Fruit fly (Drosophila melanogaster) whole organism, embryonic: ENCODE data around the gene Sptz.
A peak's percentile ranks its signal among the peaks of the same experiment; 100 is the strongest.

ENCODE experiments used
- Atf-2 ChIP-seq: fragments of 200-800 bp; sonication (Bioruptor generic); optimal IDR thresholded peaks from 2 replicates; lab custom pipeline; 2016; ENCODE audit warnings: missing biosample characterization, missing genetic modification characterization
- BtbVII ChIP-seq: fragments of 200-800 bp; sonication (Bioruptor generic); optimal IDR thresholded peaks from 3 replicates; lab custom pipeline; 2017; ENCODE audit warnings: missing biosample characterization, mild to moderate bottlenecking, missing genetic modification characterization
- Bteb2 ChIP-seq: fragments of 200-800 bp; sonication (Bioruptor generic); optimal IDR thresholded peaks from 2 replicates; lab custom pipeline; 2016; ENCODE audit warnings: missing biosample characterization, missing genetic modification characterization
- CG10366 ChIP-seq: fragments of 200-800 bp; sonication (Bioruptor generic); IDR thresholded peaks from 2 replicates; pipeline ENCODE4 v1.3.6; 2022; ENCODE audit warnings: missing biosample characterization, missing genetic modification characterization
- CG11398 ChIP-seq: fragments of 200-800 bp; sonication (Bioruptor generic); optimal IDR thresholded peaks from 2 replicates; lab custom pipeline; 2016; ENCODE audit warnings: missing biosample characterization, missing genetic modification characterization
- CG11695 ChIP-seq: fragments of 200-800 bp; sonication (Bioruptor generic); IDR thresholded peaks from 3 replicates; pipeline ENCODE4 v1.3.6; 2022; ENCODE audit warnings: missing biosample characterization, missing genetic modification characterization
- CG12236 ChIP-seq: fragments of 200-800 bp; sonication (Bioruptor generic); optimal IDR thresholded peaks from 2 replicates; lab custom pipeline; 2016; ENCODE audit warnings: missing biosample characterization, missing genetic modification characterization
- CG13775 ChIP-seq: fragments of 200-800 bp; sonication (Bioruptor generic); optimal IDR thresholded peaks from 3 replicates; lab custom pipeline; 2017; ENCODE audit warnings: missing biosample characterization, mild to moderate bottlenecking, missing genetic modification characterization
- CG15514 ChIP-seq: fragments of 200-800 bp; sonication (Bioruptor generic); optimal IDR thresholded peaks from 3 replicates; lab custom pipeline; 2017; ENCODE audit warnings: missing biosample characterization, missing genetic modification characterization, mild to moderate bottlenecking, moderate library complexity, missing genetic modification reagents
- CG2120 ChIP-seq: fragments of 200-800 bp; sonication (Bioruptor generic); optimal IDR thresholded peaks from 3 replicates; lab custom pipeline; 2016; ENCODE audit warnings: missing biosample characterization, missing genetic modification characterization
- CG31441 ChIP-seq: fragments of 200-800 bp; sonication (Bioruptor generic); IDR thresholded peaks from 2 replicates; pipeline ENCODE4 v1.3.6; 2022; ENCODE audit warnings: missing biosample characterization, missing genetic modification characterization
- CG4328 ChIP-seq: fragments of 200-800 bp; sonication (Bioruptor generic); optimal IDR thresholded peaks from 3 replicates; lab custom pipeline; 2017; ENCODE audit warnings: missing biosample characterization, missing genetic modification reagents, missing genetic modification characterization
- CG6683 ChIP-seq: fragments of 200-800 bp; sonication (Bioruptor generic); optimal IDR thresholded peaks from 2 replicates; lab custom pipeline; 2017; ENCODE audit warnings: missing biosample characterization, mild to moderate bottlenecking, missing genetic modification characterization, missing genetic modification reagents
- CG7839 ChIP-seq: fragments of 200-800 bp; sonication (Bioruptor generic); optimal IDR thresholded peaks from 3 replicates; lab custom pipeline; 2018; ENCODE audit warnings: missing biosample characterization, mild to moderate bottlenecking, missing genetic modification characterization, moderate library complexity
- CG8281 ChIP-seq: fragments of 200-800 bp; sonication (Bioruptor generic); optimal IDR thresholded peaks from 2 replicates; lab custom pipeline; 2018; ENCODE audit warnings: missing biosample characterization, mild to moderate bottlenecking, missing genetic modification characterization, moderate library complexity
- CG9215 ChIP-seq: fragments of 200-800 bp; sonication (Bioruptor generic); IDR thresholded peaks from 2 replicates; pipeline ENCODE4 v1.3.6; 2022; ENCODE audit warnings: missing biosample characterization, missing genetic modification characterization
- CG9609 ChIP-seq: fragments of 200-800 bp; sonication (Bioruptor generic); optimal IDR thresholded peaks from 3 replicates; lab custom pipeline; 2016; ENCODE audit warnings: missing biosample characterization, missing genetic modification characterization
- Doc2 ChIP-seq: fragments of 200-800 bp; sonication (Bioruptor generic); IDR thresholded peaks from 2 replicates; pipeline ENCODE4 v1.3.6; 2022; ENCODE audit warnings: missing biosample characterization, missing genetic modification characterization
- Drgx ChIP-seq: fragments of 200-800 bp; sonication (Bioruptor generic); IDR thresholded peaks from 2 replicates; pipeline ENCODE4 v1.3.6; 2022; ENCODE audit warnings: missing biosample characterization, missing genetic modification characterization
- Fer1 ChIP-seq: fragments of 200-800 bp; sonication (Bioruptor generic); optimal IDR thresholded peaks from 2 replicates; lab custom pipeline; 2017; ENCODE audit warnings: missing biosample characterization, mild to moderate bottlenecking, missing genetic modification characterization
- GATAe ChIP-seq: fragments of 200-800 bp; sonication (Bioruptor generic); conservative IDR thresholded peaks from 2 replicates; pipeline ENCODE4 v1.3.6; 2022; ENCODE audit warnings: missing biosample characterization, missing genetic modification characterization
- HmgZ ChIP-seq: fragments of 200-800 bp; sonication (Bioruptor generic); optimal IDR thresholded peaks from 2 replicates; lab custom pipeline; 2018; ENCODE audit warnings: missing biosample characterization, mild to moderate bottlenecking, missing genetic modification characterization
- Hmr ChIP-seq: fragments of 200-800 bp; sonication (Bioruptor generic); optimal IDR thresholded peaks from 3 replicates; lab custom pipeline; 2017; ENCODE audit warnings: mild to moderate bottlenecking, missing biosample characterization, missing genetic modification reagents, missing genetic modification characterization
- Hr3 ChIP-seq: fragments of 200-800 bp; sonication (Bioruptor generic); optimal IDR thresholded peaks from 3 replicates; lab custom pipeline; 2016; ENCODE audit warnings: missing biosample characterization, missing genetic modification characterization
- Hsf ChIP-seq: fragments of 200-800 bp; sonication (Bioruptor generic); optimal IDR thresholded peaks from 3 replicates; lab custom pipeline; 2016; ENCODE audit warnings: missing biosample characterization, missing genetic modification characterization
- Lpt ChIP-seq: fragments of >200 bp; optimal IDR thresholded peaks from 2 replicates; lab custom pipeline; 2018; ENCODE audit warnings: missing biosample characterization, missing genetic modification characterization
- MBD-R2 ChIP-seq: fragments of 200-800 bp; sonication (Bioruptor generic); IDR thresholded peaks from 2 replicates; pipeline ENCODE4 v1.3.6; 2022; ENCODE audit warnings: missing biosample characterization, missing genetic modification characterization
- Med ChIP-seq: fragments of 200-800 bp; sonication (Bioruptor generic); peaks from one replicate; lab custom pipeline; 2016; ENCODE audit warnings: missing biosample characterization, missing genetic modification characterization, mild to moderate bottlenecking, inconsistent platforms, moderate library complexity
- Meics ChIP-seq: fragments of 200-800 bp; sonication (Bioruptor generic); optimal IDR thresholded peaks from 2 replicates; lab custom pipeline; 2017; ENCODE audit warnings: missing biosample characterization, mild to moderate bottlenecking, missing genetic modification characterization
- NK7.1 ChIP-seq: fragments of 200-800 bp; sonication (Bioruptor generic); optimal IDR thresholded peaks from 3 replicates; lab custom pipeline; 2016; ENCODE audit warnings: missing biosample characterization, missing genetic modification characterization
- PHDP ChIP-seq: fragments of 200-800 bp; sonication (Bioruptor generic); optimal IDR thresholded peaks from 3 replicates; lab custom pipeline; 2018; ENCODE audit warnings: missing biosample characterization, mild to moderate bottlenecking, missing genetic modification characterization, moderate library complexity
- Rfx ChIP-seq: fragments of 200-800 bp; sonication (Bioruptor generic); IDR thresholded peaks from 2 replicates; pipeline ENCODE4 v1.3.6; 2022; ENCODE audit warnings: missing biosample characterization, missing genetic modification characterization
- Spps ChIP-seq: fragments of 200-800 bp; sonication (Bioruptor generic); optimal IDR thresholded peaks from 2 replicates; lab custom pipeline; 2018; ENCODE audit warnings: missing biosample characterization, mild to moderate bottlenecking, missing genetic modification characterization
- Sry-δ ChIP-seq: fragments of 200-800 bp; sonication (Bioruptor generic); optimal IDR thresholded peaks from 2 replicates; lab custom pipeline; 2016; ENCODE audit warnings: missing biosample characterization, missing genetic modification characterization
- abd-A ChIP-seq: fragments of 200-800 bp; sonication (Bioruptor generic); optimal IDR thresholded peaks from 3 replicates; lab custom pipeline; 2019; ENCODE audit warnings: missing biosample characterization, mild to moderate bottlenecking, missing genetic modification characterization, moderate library complexity
- caup ChIP-seq: fragments of 200-800 bp; sonication (Bioruptor generic); optimal IDR thresholded peaks from 3 replicates; lab custom pipeline; 2017; ENCODE audit warnings: missing biosample characterization, mild to moderate bottlenecking, missing genetic modification characterization, moderate library complexity; ENCODE audit not compliant: severe bottlenecking
- dpn ChIP-seq, 2 experiments: fragments of 200-800 bp; sonication (Bioruptor generic); optimal IDR thresholded peaks; 3 replicates each; lab custom pipeline; 2016; ENCODE audit warnings: missing biosample characterization in 2 of 2, missing genetic modification characterization in 2 of 2
- eyg ChIP-seq: fragments of 200-800 bp; sonication (Bioruptor generic); optimal IDR thresholded peaks from 3 replicates; lab custom pipeline; 2016; ENCODE audit warnings: missing biosample characterization, missing genetic modification characterization
- grau ChIP-seq: fragments of 200-800 bp; optimal IDR thresholded peaks from 3 replicates; lab custom pipeline; 2019; ENCODE audit warnings: missing biosample characterization, mild to moderate bottlenecking, missing genetic modification characterization, moderate library complexity
- gsb-n ChIP-seq: fragments of 200-800 bp; sonication (Bioruptor generic); optimal IDR thresholded peaks from 3 replicates; lab custom pipeline; 2018; ENCODE audit warnings: missing biosample characterization, mild to moderate bottlenecking, missing genetic modification characterization
- klu ChIP-seq: fragments of 200-800 bp; sonication (Bioruptor generic); IDR thresholded peaks from 2 replicates; pipeline ENCODE4 v1.3.6; 2022; ENCODE audit warnings: missing biosample characterization, missing genetic modification characterization
- lab ChIP-seq: fragments of 200-800 bp; sonication (Bioruptor generic); optimal IDR thresholded peaks from 3 replicates; lab custom pipeline; 2017; ENCODE audit warnings: missing biosample characterization, missing genetic modification characterization, mild to moderate bottlenecking, moderate library complexity, missing genetic modification reagents
- oc ChIP-seq: fragments of 200-800 bp; sonication (Bioruptor generic); optimal IDR thresholded peaks from 2 replicates; lab custom pipeline; 2018; ENCODE audit warnings: missing biosample characterization, mild to moderate bottlenecking, missing genetic modification characterization, moderate library complexity
- pho ChIP-seq: fragments of 200-800 bp; sonication (Bioruptor generic); optimal IDR thresholded peaks from 2 replicates; lab custom pipeline; 2016; ENCODE audit warnings: missing biosample characterization, missing genetic modification characterization
- seq ChIP-seq: fragments of 200-800 bp; sonication (Bioruptor generic); IDR thresholded peaks from 2 replicates; pipeline ENCODE4 v1.3.6; 2022; ENCODE audit warnings: missing biosample characterization, missing genetic modification characterization
- tin ChIP-seq: fragments of 200-800 bp; sonication (Bioruptor generic); optimal IDR thresholded peaks from 3 replicates; lab custom pipeline; 2016; ENCODE audit warnings: missing biosample characterization, missing genetic modification characterization
- unc-4 ChIP-seq: fragments of 200-800 bp; sonication (Bioruptor generic); IDR thresholded peaks from 2 replicates; pipeline ENCODE4 v1.3.6; 2022; ENCODE audit warnings: missing biosample characterization, missing genetic modification characterization; ENCODE audit not compliant: partially characterized antibody

Sptz gene

DNA sequence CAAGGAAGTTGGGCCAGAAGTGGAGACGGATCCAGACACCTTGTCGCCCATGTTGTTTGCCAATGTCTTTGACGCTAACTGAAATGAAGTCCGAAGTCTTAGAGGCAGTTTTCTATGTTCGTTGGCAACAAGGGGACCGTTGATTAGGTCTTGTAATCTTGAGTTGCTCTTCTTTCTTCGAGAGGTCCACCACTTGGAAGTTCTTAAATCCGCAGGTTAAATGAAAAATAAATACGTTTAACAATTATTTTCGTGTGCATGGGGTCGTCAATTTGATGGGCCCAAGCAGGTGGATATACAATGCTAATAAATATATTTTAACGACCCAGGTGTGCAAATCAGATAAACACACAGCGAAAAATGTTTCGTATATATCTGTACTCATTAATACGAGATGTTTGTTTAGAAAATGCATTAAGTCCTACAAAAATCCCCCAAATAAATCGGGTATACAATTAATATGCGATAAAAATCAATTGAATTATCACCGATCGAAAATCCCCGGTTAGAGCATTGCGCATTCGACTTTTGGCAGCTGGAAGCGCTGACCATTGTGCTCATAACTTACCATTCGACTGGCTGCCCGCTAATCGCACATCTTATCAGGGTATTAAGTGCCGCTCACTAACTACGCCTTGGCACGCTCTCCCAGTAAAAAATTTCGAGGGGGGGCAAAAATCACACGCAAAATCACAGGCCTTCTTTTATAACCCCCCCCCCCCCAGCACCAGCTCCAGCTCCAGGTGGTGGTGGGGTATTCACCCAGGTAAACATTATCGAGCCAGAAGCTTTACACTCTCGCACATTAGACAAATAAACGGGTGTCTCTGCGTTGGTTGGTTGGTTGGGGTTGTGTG lies 38.8 kb downstream of the Sptz start, which contains the start of gene PGRP-LB (continued):
- no peak for TF ChIP-seq gsb-n (tag; lab: Kevin White, UChicago)
- peak; percentile 30 for TF ChIP-seq CG9609 (GFP tag; lab: Kevin White, UChicago)
- TF ChIP-seq Atf-2 (GFP tag; lab: Kevin White, UChicago), result no peak
- TF ChIP-seq Hsf (GFP tag; lab: Kevin White, UChicago), result no peak
- no peak for TF ChIP-seq CG9215 (GFP tag; lab: Robert Waterston, UW)
- TF ChIP-seq CG10366 (GFP tag; lab: Robert Waterston, UW), result 0 out of 2 replicates have a peak, but pooled peaks have one; percentile 10
- no peak for TF ChIP-seq Lpt (GFP tag; lab: Kevin White, UChicago)
- no peak for TF ChIP-seq unc-4

DNA sequence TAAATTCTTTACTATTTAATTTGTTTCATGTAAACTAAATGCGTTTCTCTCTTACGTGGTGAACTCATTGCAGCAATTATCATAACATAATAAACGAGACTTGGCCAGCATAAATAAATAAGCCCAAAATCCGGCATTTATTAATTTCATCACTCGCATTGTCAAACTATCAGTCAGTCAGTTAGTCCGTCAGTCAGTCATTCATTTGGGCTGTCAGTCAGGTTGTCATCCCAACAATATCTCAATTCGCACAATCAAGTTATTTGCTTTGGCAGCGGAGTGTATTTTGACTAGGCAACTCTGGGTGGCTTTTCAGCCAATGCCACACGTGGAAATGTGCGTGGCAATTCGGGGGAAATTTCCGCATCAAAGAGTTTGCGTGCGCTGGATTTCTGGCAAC lies 45.9 kb downstream of the Sptz start:
- TF ChIP-seq CG11695 (GFP tag; lab: Robert Waterston, UW) (no peak), Sry-δ (GFP tag; lab: Kevin White, UChicago) (no peak), Doc2 (GFP tag; lab: Robert Waterston, UW) (no peak), dpn (GFP tag; optimal IDR thresholded peaks at IDR 0.05; lab: Kevin White, UChicago) (no peak), PHDP (tag; lab: Kevin White, UChicago) (no peak), NK7.1 (no peak), caup (no peak), CG8281 (tag; lab: Kevin White, UChicago) (peak; percentile 93)

DNA sequence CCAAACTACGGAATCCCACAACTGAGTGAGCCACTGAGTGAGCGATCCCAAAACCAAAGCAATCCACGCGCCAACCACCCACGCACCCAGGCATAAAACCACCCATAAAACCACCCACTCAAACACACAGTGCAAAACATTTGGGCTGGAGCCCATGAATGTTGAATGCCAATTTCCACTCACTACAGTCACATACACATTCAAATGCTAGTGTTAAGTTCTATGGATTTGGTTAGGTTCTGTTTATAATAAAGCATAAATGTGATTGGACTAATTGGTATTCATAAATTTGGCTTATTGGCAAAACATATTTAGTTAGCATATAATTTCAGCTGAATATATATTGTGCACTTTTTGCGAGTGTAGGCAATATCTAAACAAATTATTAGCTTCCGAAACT lies 47.9 kb downstream of the Sptz start:
- TF ChIP-seq GATAe, result no peak
- no peak for TF ChIP-seq CG12236
- TF ChIP-seq Drgx (GFP tag; lab: Robert Waterston, UW), result no peak
- no peak for TF ChIP-seq Hr3 (GFP tag; lab: Kevin White, UChicago)
- no peak for TF ChIP-seq MBD-R2 (GFP tag; lab: Robert Waterston, UW)
- peak; percentile 18 for TF ChIP-seq CG2120
- no peak for TF ChIP-seq HmgZ (tag; lab: Kevin White, UChicago)
- no peak for TF ChIP-seq seq (GFP tag; lab: Robert Waterston, UW)
- peak; percentile 45 for TF ChIP-seq abd-A (tag; lab: Kevin White, UChicago)
- no peak for TF ChIP-seq Bteb2
- TF ChIP-seq CG13775 (GFP tag; lab: Kevin White, UChicago), result no peak
- peak; percentile 30 for TF ChIP-seq lab (GFP tag; lab: Kevin White, UChicago)
- TF ChIP-seq Med (GFP tag; lab: Kevin White, UChicago), result peak; percentile 58
- peak; percentile 11 for TF ChIP-seq grau
- peak; percentile 2 for TF ChIP-seq CG7839 (tag; lab: Kevin White, UChicago)
- TF ChIP-seq CG6683 (GFP tag; lab: Kevin White, UChicago), result no peak
- TF ChIP-seq CG31441 (GFP tag; lab: Robert Waterston, UW), result no peak
- TF ChIP-seq CG4328 (GFP tag; lab: Kevin White, UChicago), result no peak
- TF ChIP-seq BtbVII (GFP tag; lab: Kevin White, UChicago), result peak; percentile 19
- TF ChIP-seq eyg (GFP tag; lab: Kevin White, UChicago), result no peak
- TF ChIP-seq CG15514 (GFP tag; lab: Kevin White, UChicago), result no peak
- TF ChIP-seq Spps (tag; lab: Kevin White, UChicago), result no peak
- TF ChIP-seq Rfx (GFP tag; lab: Robert Waterston, UW), result no peak
- TF ChIP-seq CG11398 (GFP tag; lab: Kevin White, UChicago), result no peak
- no peak for TF ChIP-seq tin (GFP tag; lab: Kevin White, UChicago)
- peak; percentile 8 for TF ChIP-seq Fer1 (GFP tag; lab: Kevin White, UChicago)
- TF ChIP-seq pho (GFP tag; lab: Kevin White, UChicago), result no peak
- no peak for TF ChIP-seq klu (GFP tag; lab: Robert Waterston, UW)
- TF ChIP-seq Hmr (GFP tag; lab: Kevin White, UChicago), result peak; percentile 31
- no peak for TF ChIP-seq oc
- TF ChIP-seq Meics (GFP tag; lab: Kevin White, UChicago), result peak; percentile 16
